Worm (Caenorhabditis elegans) whole organism, late embryonic: Measurements from ENCODE around the gene try-11.

Source experiments
- F13H6.1 ChIP-seq: sonication (generic microtip); optimal IDR thresholded peaks from 2 replicates; lab custom pipeline; 2016; ENCODE audit warnings: missing genetic modification characterization, missing compliant biosample characterization
- K02D7.2 ChIP-seq: sonication (generic microtip); optimal IDR thresholded peaks from 2 replicates; lab custom pipeline; 2017; ENCODE audit warnings: mild to moderate bottlenecking, missing genetic modification characterization, missing compliant biosample characterization
- K09A11.1 ChIP-seq: sonication (generic microtip); optimal IDR thresholded peaks from 2 replicates; lab custom pipeline; 2017; ENCODE audit warnings: antibody characterized with exemption, mild to moderate bottlenecking, missing genetic modification characterization, missing compliant biosample characterization; ENCODE audit not compliant: insufficient read depth
- T23F11.4 ChIP-seq: fragments of 200-800 bp; sonication (Bioruptor generic); optimal IDR thresholded peaks from 2 replicates; lab custom pipeline; 2018; ENCODE audit warnings: mild to moderate bottlenecking, missing genetic modification characterization, missing compliant biosample characterization
- ahr-1 ChIP-seq: sonication (generic microtip); optimal IDR thresholded peaks from 2 replicates; lab custom pipeline; 2016; ENCODE audit warnings: missing genetic modification characterization, missing compliant biosample characterization
- ama-1 ChIP-seq: fragments of 150-350 bp; optimal IDR thresholded peaks from 2 replicates; lab custom pipeline; 2014
- ceh-14 ChIP-seq: sonication (generic microtip); optimal IDR thresholded peaks from 2 replicates; lab custom pipeline; 2016; ENCODE audit warnings: missing genotype, missing genetic modification characterization, missing compliant biosample characterization
- ceh-2 ChIP-seq: sonication (generic microtip); optimal IDR thresholded peaks from 2 replicates; lab custom pipeline; 2016; ENCODE audit warnings: missing genotype, missing genetic modification characterization, missing compliant biosample characterization
- ceh-31 ChIP-seq: sonication (generic microtip); optimal IDR thresholded peaks from 2 replicates; lab custom pipeline; 2016; ENCODE audit warnings: missing genetic modification characterization, missing compliant biosample characterization
- che-1 ChIP-seq: sonication (generic microtip); optimal IDR thresholded peaks from 2 replicates; lab custom pipeline; 2016; ENCODE audit warnings: mild to moderate bottlenecking, missing genetic modification characterization, missing compliant biosample characterization
- elt-4 ChIP-seq: sonication (generic microtip); optimal IDR thresholded peaks from 2 replicates; lab custom pipeline; 2016; ENCODE audit warnings: missing genetic modification characterization, missing compliant biosample characterization
- ets-4 ChIP-seq: sonication (generic microtip); optimal IDR thresholded peaks from 2 replicates; lab custom pipeline; 2016; ENCODE audit warnings: missing genetic modification characterization, missing compliant biosample characterization
- eyg-1 ChIP-seq: sonication (generic microtip); optimal IDR thresholded peaks from 2 replicates; lab custom pipeline; 2016; ENCODE audit warnings: missing genotype, missing genetic modification characterization, missing compliant biosample characterization
- fax-1 ChIP-seq: sonication (generic microtip); optimal IDR thresholded peaks from 2 replicates; lab custom pipeline; 2016; ENCODE audit warnings: missing genotype, missing genetic modification characterization, missing compliant biosample characterization
- fkh-6 ChIP-seq: sonication (generic microtip); optimal IDR thresholded peaks from 2 replicates; lab custom pipeline; 2016; ENCODE audit warnings: missing genetic modification characterization, missing compliant biosample characterization
- gmeb-2 ChIP-seq: sonication (generic microtip); optimal IDR thresholded peaks from 2 replicates; lab custom pipeline; 2016; ENCODE audit warnings: missing genetic modification characterization, inconsistent platforms, missing compliant biosample characterization
- hlh-13 ChIP-seq: fragments of 200-800 bp; sonication (Bioruptor generic); optimal IDR thresholded peaks from 2 replicates; lab custom pipeline; 2018; ENCODE audit warnings: mild to moderate bottlenecking, missing genetic modification characterization, missing compliant biosample characterization
- hlh-15 ChIP-seq: sonication (generic microtip); optimal IDR thresholded peaks from 2 replicates; lab custom pipeline; 2016; ENCODE audit warnings: missing genetic modification characterization, missing compliant biosample characterization
- hlh-30 ChIP-seq: sonication (generic microtip); optimal IDR thresholded peaks from 2 replicates; lab custom pipeline; 2017; ENCODE audit warnings: antibody characterized with exemption, missing genetic modification characterization, missing compliant biosample characterization; ENCODE audit not compliant: insufficient read depth
- hlh-8 ChIP-seq: sonication (generic microtip); optimal IDR thresholded peaks from 2 replicates; lab custom pipeline; 2016; ENCODE audit warnings: missing genotype, missing genetic modification characterization, missing compliant biosample characterization
- lim-6 ChIP-seq: sonication (generic microtip); optimal IDR thresholded peaks from 2 replicates; lab custom pipeline; 2016; ENCODE audit warnings: missing genetic modification characterization, missing compliant biosample characterization
- mec-3 ChIP-seq: sonication (generic microtip); optimal IDR thresholded peaks from 2 replicates; lab custom pipeline; 2016; ENCODE audit warnings: borderline replicate concordance, missing genetic modification characterization, missing compliant biosample characterization
- npax-4 ChIP-seq: sonication (generic microtip); optimal IDR thresholded peaks from 2 replicates; lab custom pipeline; 2016; ENCODE audit warnings: missing genetic modification characterization, missing compliant biosample characterization
- odd-2 ChIP-seq: sonication (generic microtip); optimal IDR thresholded peaks from 2 replicates; lab custom pipeline; 2017; ENCODE audit warnings: antibody characterized with exemption, mild to moderate bottlenecking, missing genetic modification characterization, missing compliant biosample characterization
- pag-3 ChIP-seq: sonication (generic microtip); optimal IDR thresholded peaks from 2 replicates; lab custom pipeline; 2016; ENCODE audit warnings: missing compliant biosample characterization, missing genetic modification characterization, borderline replicate concordance
- pat-9 ChIP-seq: fragments of 200-800 bp; sonication (Bioruptor generic); optimal IDR thresholded peaks from 2 replicates; lab custom pipeline; 2018; ENCODE audit warnings: mild to moderate bottlenecking, missing genetic modification characterization, moderate library complexity, missing compliant biosample characterization
- pros-1 ChIP-seq: fragments of 150-350 bp; optimal IDR thresholded peaks from 2 replicates; lab custom pipeline; 2014; ENCODE audit warnings: missing biosample characterization, missing genetic modification reagents, missing genetic modification characterization
- rnt-1 ChIP-seq: sonication (generic microtip); optimal IDR thresholded peaks from 2 replicates; lab custom pipeline; 2016; ENCODE audit warnings: missing genetic modification characterization, missing compliant biosample characterization
- sdc-2 ChIP-seq: sonication (generic microtip); optimal IDR thresholded peaks from 2 replicates; lab custom pipeline; 2016; ENCODE audit warnings: missing genotype, missing genetic modification characterization, missing compliant biosample characterization
- sox-2 ChIP-seq: fragments of 200-800 bp; sonication (Bioruptor generic); IDR thresholded peaks from 2 replicates; pipeline ENCODE4 v1.3.6; 2022; ENCODE audit warnings: missing genetic modification reagents, missing genetic modification characterization, missing compliant biosample characterization
- sox-4 ChIP-seq: sonication (generic microtip); optimal IDR thresholded peaks from 2 replicates; lab custom pipeline; 2017; ENCODE audit warnings: mild to moderate bottlenecking, missing genetic modification characterization, inconsistent platforms, missing compliant biosample characterization
- tbx-7 ChIP-seq: sonication (generic microtip); optimal IDR thresholded peaks from 2 replicates; lab custom pipeline; 2016; ENCODE audit warnings: missing genotype, missing genetic modification characterization, missing compliant biosample characterization
- ttx-3 ChIP-seq: sonication (generic microtip); optimal IDR thresholded peaks from 2 replicates; lab custom pipeline; 2016; ENCODE audit warnings: missing genetic modification reagents, missing genetic modification characterization, missing compliant biosample characterization
- unc-3 ChIP-seq, 2 experiments: fragments of 200-800 bp in 1 of 2; sonication (Bioruptor generic) in 1 of 2; sonication (generic microtip) in 1 of 2; conservative IDR thresholded peaks in 1 of 2; optimal IDR thresholded peaks in 1 of 2; 2 replicates each; pipeline versions ENCODE4 v1.3.6 to Lab custom; 2016 to 2022; ENCODE audit warnings: missing compliant biosample characterization in 2 of 2, missing genetic modification characterization in 2 of 2, missing genetic modification reagents in 1 of 2
- unc-55 ChIP-seq: sonication (generic microtip); optimal IDR thresholded peaks from 2 replicates; lab custom pipeline; 2017; ENCODE audit warnings: missing biosample characterization, missing genetic modification reagents, missing genetic modification characterization
- zip-5 ChIP-seq: sonication (generic microtip); optimal IDR thresholded peaks from 2 replicates; lab custom pipeline; 2016; ENCODE audit warnings: missing genetic modification characterization, missing compliant biosample characterization

Gene try-11

DNA sequence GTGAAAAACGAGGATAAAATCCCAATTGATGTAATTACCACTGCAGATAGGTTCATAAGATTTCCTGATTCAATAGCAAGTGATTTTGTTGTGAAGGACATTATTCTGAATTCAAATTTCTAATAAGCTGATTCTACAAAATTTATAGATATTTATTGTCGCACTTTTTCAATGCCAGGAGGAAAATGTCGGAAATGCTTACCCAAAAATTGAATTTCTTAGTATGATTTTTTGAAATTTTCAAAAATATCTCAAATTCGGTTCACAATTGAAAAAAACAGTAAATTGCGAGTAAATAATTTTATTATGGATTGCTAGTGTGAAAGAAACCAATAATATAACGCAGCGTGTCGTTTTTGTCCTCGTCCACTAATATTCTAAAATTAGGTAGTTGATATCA, 41.4 kb downstream of the try-11 start, which contains the start of gene srbc-10:
TSS of gene srbc-10 (minus strand) at position 101 of the 400 bp plus-strand sequence.
- TF ChIP-seq sox-2 (GFP tag; lab: Robert Waterston, UW), result no peak

DNA sequence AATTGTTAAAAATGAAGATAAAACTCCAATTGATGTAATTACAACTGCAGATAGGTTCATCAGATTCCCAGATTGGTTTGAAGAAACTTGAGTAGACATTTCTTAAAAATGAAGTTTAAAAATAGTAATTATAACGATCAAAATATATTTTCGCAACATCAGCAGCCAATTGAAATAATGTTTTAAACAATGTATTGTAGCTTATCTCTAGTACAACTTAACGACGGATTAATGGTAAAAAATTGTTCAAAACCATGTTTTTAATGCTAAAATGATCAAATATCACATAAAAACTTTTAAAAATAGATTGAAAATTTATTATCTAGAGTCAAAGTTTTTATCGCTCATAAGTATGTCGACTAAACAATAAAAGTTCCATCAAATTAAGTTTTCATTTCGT, 43.7 kb downstream of the try-11 start, which contains the start of gene srbc-11:
TSS of gene srbc-11 (minus strand) at position 101 of the 400 bp plus-strand sequence.
- TF ChIP-seq eyg-1 (tag; lab: Kevin White, UChicago) (no peak), rnt-1 (no peak), elt-4 (tag; lab: Kevin White, UChicago) (no peak), ets-4 (tag; lab: Kevin White, UChicago) (no peak), sox-4 (tag; lab: Kevin White, UChicago) (no peak), ahr-1 (tag; lab: Kevin White, UChicago) (no peak), hlh-30 (no peak), ttx-3 (tag; lab: Kevin White, UChicago) (no peak), pros-1 (tag; lab: Kevin White, UChicago) (no peak), hlh-8 (no peak), mec-3 (tag; lab: Kevin White, UChicago) (no peak)

DNA sequence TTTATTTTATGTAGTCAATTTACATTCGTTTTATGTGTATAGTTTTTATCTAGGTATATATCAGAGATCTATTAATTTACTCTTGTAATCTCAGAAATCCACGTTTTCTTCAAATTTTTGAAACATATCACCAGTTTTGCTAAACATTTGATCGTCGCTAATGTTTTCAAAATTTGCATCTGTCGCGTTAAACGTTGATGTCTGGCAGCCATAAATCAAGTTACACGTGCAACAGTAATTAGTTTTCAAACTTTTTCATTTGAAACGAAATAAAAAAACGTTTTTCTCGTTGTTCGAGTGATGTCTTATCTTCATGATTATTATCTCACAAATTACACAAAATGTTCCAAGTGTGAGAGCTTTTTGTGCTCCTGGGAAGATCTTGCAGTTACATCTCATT, 45.9 kb downstream of the try-11 start, which contains the start of gene srh-79:
TSS of gene srh-79 (plus strand) at position 301 of the 400 bp plus-strand sequence.
- no peak for TF ChIP-seq ceh-31 (tag; lab: Kevin White, UChicago)
- TF ChIP-seq tbx-7 (tag; lab: Kevin White, UChicago), result no peak
- TF ChIP-seq pros-1 (tag; lab: Kevin White, UChicago), result no peak
- no peak for TF ChIP-seq K02D7.2 (tag; lab: Kevin White, UChicago)
- TF ChIP-seq lim-6 (tag; lab: Kevin White, UChicago), result no peak
- TF ChIP-seq che-1, result no peak
- no peak for TF ChIP-seq F13H6.1 (tag; lab: Kevin White, UChicago)
- no peak for TF ChIP-seq ama-1 (lab: Kevin White, UChicago)
- no peak for TF ChIP-seq hlh-30
- no peak for TF ChIP-seq fax-1 (tag; lab: Kevin White, UChicago)
- no peak for TF ChIP-seq ceh-2 (tag; lab: Kevin White, UChicago)
- TF ChIP-seq T23F11.4, result no peak
- no peak for TF ChIP-seq pag-3 (tag; lab: Kevin White, UChicago)
- no peak for TF ChIP-seq sdc-2 (tag; lab: Kevin White, UChicago)
- TF ChIP-seq npax-4, result no peak

DNA sequence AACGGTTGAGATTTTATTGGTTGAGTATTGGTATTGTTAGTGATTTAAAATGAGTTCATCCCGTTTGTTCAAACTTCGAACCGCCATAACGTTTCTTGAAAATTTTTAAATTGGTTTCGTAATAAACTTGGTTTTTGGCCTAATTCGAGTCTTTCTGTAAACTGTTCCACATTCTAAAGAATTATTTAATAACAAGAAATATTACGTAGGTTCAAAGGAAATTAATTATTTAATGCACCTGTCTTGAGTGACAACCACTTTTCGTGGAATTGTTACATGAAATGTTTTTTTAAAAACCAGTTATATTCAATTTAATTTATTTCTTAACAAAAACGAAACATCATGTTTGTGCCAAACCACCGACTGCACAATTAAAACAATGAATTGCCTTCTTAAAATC, 49.7 kb downstream of the try-11 start:
- TF ChIP-seq unc-3 (GFP tag; conservative IDR thresholded peaks at IDR 0.05; lab: Robert Waterston, UW), result no peak
- TF ChIP-seq unc-3 (tag; optimal IDR thresholded peaks at IDR 0.05; lab: Kevin White, UChicago), result no peak
- no peak for TF ChIP-seq gmeb-2 (tag; lab: Kevin White, UChicago)
- no peak for TF ChIP-seq ceh-31 (tag; lab: Kevin White, UChicago)
- TF ChIP-seq unc-55 (GFP tag; lab: Kevin White, UChicago), result no peak
- TF ChIP-seq ceh-14, result no peak
- TF ChIP-seq zip-5 (tag; lab: Kevin White, UChicago), result no peak
- no peak for TF ChIP-seq pag-3 (tag; lab: Kevin White, UChicago)
- TF ChIP-seq fkh-6, result no peak
- no peak for TF ChIP-seq mec-3 (tag; lab: Kevin White, UChicago)
- no peak for TF ChIP-seq hlh-13 (GFP tag; lab: Kevin White, UChicago)
- TF ChIP-seq K09A11.1 (tag; lab: Kevin White, UChicago), result no peak
- TF ChIP-seq pat-9 (tag; lab: Kevin White, UChicago), result no peak
- TF ChIP-seq odd-2 (tag; lab: Kevin White, UChicago), result no peak
- no peak for TF ChIP-seq hlh-15 (tag; lab: Kevin White, UChicago)
